Worm (Caenorhabditis elegans) whole organism, late embryonic: ENCODE measurements around the gene F58H7.5.

Experiments
- ama-1 ChIP-seq: fragments of 150-350 bp; optimal IDR thresholded peaks from 2 replicates; lab custom pipeline; 2014
- ceh-45 ChIP-seq: fragments of 200-800 bp; sonication (Bioruptor generic); IDR thresholded peaks from 2 replicates; pipeline ENCODE4 v1.3.6; 2022; ENCODE audit warnings: missing genetic modification reagents, missing genetic modification characterization, missing compliant biosample characterization
- dmd-4 ChIP-seq: sonication (generic microtip); optimal IDR thresholded peaks from 2 replicates; lab custom pipeline; 2016; ENCODE audit warnings: borderline replicate concordance, missing genetic modification characterization, missing compliant biosample characterization
- elt-4 ChIP-seq: sonication (generic microtip); optimal IDR thresholded peaks from 2 replicates; lab custom pipeline; 2016; ENCODE audit warnings: missing genetic modification characterization, missing compliant biosample characterization
- ets-4 ChIP-seq: sonication (generic microtip); optimal IDR thresholded peaks from 2 replicates; lab custom pipeline; 2016; ENCODE audit warnings: missing genetic modification characterization, missing compliant biosample characterization
- fkh-10 ChIP-seq: fragments of 150-350 bp; optimal IDR thresholded peaks from 2 replicates; lab custom pipeline; 2014; ENCODE audit warnings: missing biosample characterization, missing genetic modification reagents, missing genetic modification characterization
- lin-11 ChIP-seq: fragments of 200-800 bp; sonication (Bioruptor generic); optimal IDR thresholded peaks from 2 replicates; lab custom pipeline; 2018; ENCODE audit warnings: mild to moderate bottlenecking, missing genetic modification characterization, missing compliant biosample characterization
- pqm-1 ChIP-seq: sonication (generic microtip); optimal IDR thresholded peaks from 2 replicates; lab custom pipeline; 2016; ENCODE audit warnings: missing genetic modification characterization, missing compliant biosample characterization
- unc-55 ChIP-seq: sonication (generic microtip); optimal IDR thresholded peaks from 2 replicates; lab custom pipeline; 2017; ENCODE audit warnings: missing biosample characterization, missing genetic modification reagents, missing genetic modification characterization

DNA sequence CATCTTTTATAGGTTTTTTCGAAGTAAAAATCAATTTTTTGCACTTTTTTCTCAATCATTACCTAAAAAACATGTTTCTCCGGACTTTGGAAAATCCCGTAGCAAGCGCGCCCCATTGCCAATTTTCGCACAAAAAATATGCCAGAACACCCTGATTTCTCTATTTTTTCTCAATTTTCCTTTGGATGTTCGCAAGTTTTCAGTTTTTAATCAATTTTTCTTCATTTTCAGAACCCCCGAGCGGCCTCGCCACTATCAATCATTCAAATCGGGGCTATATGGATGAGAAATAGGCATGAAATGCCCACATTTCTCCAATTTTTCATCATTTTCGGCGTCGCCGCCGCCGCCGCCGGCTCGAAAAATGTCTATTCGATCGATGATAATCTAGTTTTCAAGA is 39.4 kb downstream of the F58H7.5 start, which contains the start of gene plx-1:
- TF ChIP-seq ceh-45 (GFP tag; lab: Robert Waterston, UW): no peak
- TF ChIP-seq lin-11 (tag; lab: Kevin White, UChicago): no peak
- no peak for TF ChIP-seq fkh-10 (GFP tag; lab: Kevin White, UChicago)
- no peak for TF ChIP-seq ets-4 (tag; lab: Kevin White, UChicago)
- no peak for TF ChIP-seq dmd-4 (tag; lab: Kevin White, UChicago)
- no peak for TF ChIP-seq elt-4 (tag; lab: Kevin White, UChicago)
- no peak for TF ChIP-seq unc-55
- TF ChIP-seq ama-1 (lab: Kevin White, UChicago): no peak
- TF ChIP-seq pqm-1 (tag; lab: Kevin White, UChicago): no peak
